Fruit fly (Drosophila melanogaster) whole organism, embryonic: ENCODE results near the gene CG17625.

Experiments used
- CG10274 ChIP-seq: fragments of 200-800 bp; sonication (Bioruptor generic); optimal IDR thresholded peaks from 3 replicates; lab custom pipeline; 2017; ENCODE audit warnings: missing biosample characterization, mild to moderate bottlenecking, missing genetic modification characterization
- CG14965 ChIP-seq: fragments of 200-800 bp; sonication (Bioruptor generic); optimal IDR thresholded peaks from 2 replicates; lab custom pipeline; 2016; ENCODE audit warnings: missing biosample characterization, missing genetic modification characterization, borderline replicate concordance
- CG17359 ChIP-seq: fragments of 200-800 bp; sonication (Bioruptor generic); optimal IDR thresholded peaks from 3 replicates; lab custom pipeline; 2018; ENCODE audit warnings: missing biosample characterization, mild to moderate bottlenecking, missing genetic modification characterization, moderate library complexity
- CG17361 ChIP-seq: fragments of 200-800 bp; sonication (Bioruptor generic); IDR thresholded peaks from 3 replicates; pipeline ENCODE4 v1.3.6; 2022; ENCODE audit warnings: missing biosample characterization, missing genetic modification characterization
- CG2129 ChIP-seq: fragments of 200-800 bp; sonication (Bioruptor generic); IDR thresholded peaks from 2 replicates; pipeline ENCODE4 v1.3.6; 2022; ENCODE audit warnings: missing biosample characterization, missing genetic modification characterization; ENCODE audit not compliant: partially characterized antibody
- CG31388 ChIP-seq: fragments of 200-800 bp; sonication (Bioruptor generic); optimal IDR thresholded peaks from 2 replicates; lab custom pipeline; 2016; ENCODE audit warnings: missing biosample characterization, missing genetic modification characterization
- CG32772 ChIP-seq: fragments of 200-800 bp; sonication (Bioruptor generic); IDR thresholded peaks from 2 replicates; pipeline ENCODE4 v1.3.6; 2022; ENCODE audit warnings: missing biosample characterization, missing genetic modification characterization
- CG33213 ChIP-seq: fragments of 200-800 bp; sonication (Bioruptor generic); optimal IDR thresholded peaks from 3 replicates; lab custom pipeline; 2016; ENCODE audit warnings: missing biosample characterization, missing genetic modification characterization
- CG34422 ChIP-seq: fragments of 200-800 bp; sonication (Bioruptor generic); IDR thresholded peaks from 3 replicates; pipeline ENCODE4 v1.3.6; 2022; ENCODE audit warnings: missing biosample characterization, missing genetic modification characterization
- CG43689 ChIP-seq: fragments of 200-800 bp; sonication (Bioruptor generic); IDR thresholded peaks from 2 replicates; pipeline ENCODE4 v1.3.6; 2022; ENCODE audit warnings: missing biosample characterization, missing genetic modification characterization
- CG4404 ChIP-seq: fragments of 200-800 bp; sonication (Bioruptor generic); IDR thresholded peaks from 2 replicates; pipeline ENCODE4 v1.3.6; 2022; ENCODE audit warnings: missing biosample characterization, missing genetic modification characterization
- CG7357 ChIP-seq: fragments of 200-800 bp; sonication (Bioruptor generic); IDR thresholded peaks from 3 replicates; pipeline ENCODE4 v1.3.6; 2022; ENCODE audit warnings: missing biosample characterization, missing genetic modification characterization
- CG7963 ChIP-seq: fragments of 200-800 bp; sonication (Bioruptor generic); IDR thresholded peaks from 3 replicates; pipeline ENCODE4 v1.3.6; 2022; ENCODE audit warnings: missing biosample characterization, missing genetic modification characterization; ENCODE audit not compliant: partially characterized antibody
- CG8089 ChIP-seq: fragments of 200-800 bp; sonication (Bioruptor generic); optimal IDR thresholded peaks from 3 replicates; lab custom pipeline; 2016; ENCODE audit warnings: missing biosample characterization, missing genetic modification characterization
- CG9817 ChIP-seq: fragments of 200-800 bp; sonication (Bioruptor generic); optimal IDR thresholded peaks from 2 replicates; lab custom pipeline; 2018; ENCODE audit warnings: missing biosample characterization, mild to moderate bottlenecking, missing genetic modification characterization, moderate library complexity
- D ChIP-seq, 2 experiments: fragments of 200-800 bp in 1 of 2; fragments of >200 bp in 1 of 2; sonication (Bioruptor generic) in 1 of 2; optimal IDR thresholded peaks; 2 replicates in 1 of 2; 3 replicates in 1 of 2; lab custom pipeline; 2017; ENCODE audit warnings: mild to moderate bottlenecking in 1 of 2, missing biosample characterization in 1 of 2, missing genetic modification characterization in 1 of 2, missing genetic modification reagents in 1 of 2
- Dp ChIP-seq: fragments of 200-800 bp; sonication (Bioruptor generic); optimal IDR thresholded peaks from 2 replicates; lab custom pipeline; 2018; ENCODE audit warnings: missing biosample characterization, mild to moderate bottlenecking, missing genetic modification characterization, moderate library complexity
- HLH54F ChIP-seq: fragments of 200-800 bp; sonication (Bioruptor generic); optimal IDR thresholded peaks from 3 replicates; lab custom pipeline; 2016; ENCODE audit warnings: missing biosample characterization, missing genetic modification characterization
- MBD-R2 ChIP-seq: fragments of 200-800 bp; sonication (Bioruptor generic); IDR thresholded peaks from 2 replicates; pipeline ENCODE4 v1.3.6; 2022; ENCODE audit warnings: missing biosample characterization, missing genetic modification characterization
- Sox100B ChIP-seq: fragments of 200-800 bp; sonication (Bioruptor generic); optimal IDR thresholded peaks from 3 replicates; lab custom pipeline; 2018; ENCODE audit warnings: missing biosample characterization, mild to moderate bottlenecking, missing genetic modification characterization
- Spps ChIP-seq: fragments of 200-800 bp; sonication (Bioruptor generic); optimal IDR thresholded peaks from 2 replicates; lab custom pipeline; 2018; ENCODE audit warnings: missing biosample characterization, mild to moderate bottlenecking, missing genetic modification characterization
- YL-1 ChIP-seq: fragments of 200-800 bp; sonication (Bioruptor generic); optimal IDR thresholded peaks from 3 replicates; lab custom pipeline; 2017; ENCODE audit warnings: missing biosample characterization, mild to moderate bottlenecking, missing genetic modification characterization
- abd-A ChIP-seq: fragments of 200-800 bp; sonication (Bioruptor generic); optimal IDR thresholded peaks from 3 replicates; lab custom pipeline; 2019; ENCODE audit warnings: missing biosample characterization, mild to moderate bottlenecking, missing genetic modification characterization, moderate library complexity
- amos ChIP-seq: fragments of 200-800 bp; sonication (Bioruptor generic); IDR thresholded peaks from 2 replicates; pipeline ENCODE4 v1.3.6; 2022; ENCODE audit warnings: missing biosample characterization, missing genetic modification characterization; ENCODE audit not compliant: partially characterized antibody
- ara ChIP-seq: fragments of 200-800 bp; sonication (Bioruptor generic); IDR thresholded peaks from 2 replicates; pipeline ENCODE4 v1.3.6; 2022; ENCODE audit warnings: missing biosample characterization, missing genetic modification characterization
- ato ChIP-seq: fragments of 200-800 bp; sonication (Bioruptor generic); IDR thresholded peaks from 2 replicates; pipeline ENCODE4 v1.3.6; 2022; ENCODE audit warnings: missing biosample characterization, missing genetic modification characterization; ENCODE audit not compliant: partially characterized antibody
- br ChIP-seq: fragments of >200 bp; optimal IDR thresholded peaks from 2 replicates; lab custom pipeline; 2017
- cato ChIP-seq: fragments of 200-800 bp; sonication (Bioruptor generic); optimal IDR thresholded peaks from 2 replicates; lab custom pipeline; 2016; ENCODE audit warnings: missing biosample characterization, missing genetic modification characterization, borderline replicate concordance
- dimm ChIP-seq: fragments of 200-800 bp; sonication (Bioruptor generic); IDR thresholded peaks from 2 replicates; pipeline ENCODE4 v1.3.6; 2022; ENCODE audit warnings: missing biosample characterization, missing genetic modification characterization
- emc ChIP-seq: fragments of 200-800 bp; sonication (Bioruptor generic); optimal IDR thresholded peaks from 2 replicates; lab custom pipeline; 2016; ENCODE audit warnings: missing biosample characterization, missing genetic modification characterization
- fd96Cb ChIP-seq: fragments of 200-800 bp; sonication (Bioruptor generic); optimal IDR thresholded peaks from 2 replicates; lab custom pipeline; 2018; ENCODE audit warnings: missing biosample characterization, mild to moderate bottlenecking, missing genetic modification characterization, moderate library complexity
- grn ChIP-seq: fragments of 200-800 bp; sonication (Bioruptor generic); optimal IDR thresholded peaks from 3 replicates; lab custom pipeline; 2017; ENCODE audit warnings: missing biosample characterization, missing genetic modification characterization
- kah ChIP-seq: fragments of 200-800 bp; sonication (Bioruptor generic); optimal IDR thresholded peaks from 2 replicates; lab custom pipeline; 2018; ENCODE audit warnings: missing biosample characterization, mild to moderate bottlenecking, missing genetic modification characterization
- lmd ChIP-seq: fragments of 200-800 bp; sonication (Bioruptor generic); IDR thresholded peaks from 2 replicates; pipeline ENCODE4 v1.3.6; 2022; ENCODE audit warnings: missing biosample characterization, missing genetic modification characterization
- nerfin-2 ChIP-seq: fragments of 200-800 bp; sonication (Bioruptor generic); IDR thresholded peaks from 2 replicates; pipeline ENCODE4 v1.3.6; 2022; ENCODE audit warnings: missing biosample characterization, missing genetic modification characterization; ENCODE audit not compliant: partially characterized antibody
- nom ChIP-seq: fragments of 200-800 bp; sonication (Bioruptor generic); optimal IDR thresholded peaks from 2 replicates; lab custom pipeline; 2017; ENCODE audit warnings: missing biosample characterization, missing genetic modification characterization, mild to moderate bottlenecking, moderate library complexity, missing genetic modification reagents
- peb ChIP-seq: fragments of 200-800 bp; sonication (Bioruptor generic); IDR thresholded peaks from 2 replicates; pipeline ENCODE4 v1.3.6; 2022; ENCODE audit warnings: missing biosample characterization, missing genetic modification characterization
- pfk ChIP-seq: fragments of 200-800 bp; sonication (Bioruptor generic); optimal IDR thresholded peaks from 2 replicates; lab custom pipeline; 2018; ENCODE audit warnings: missing biosample characterization, mild to moderate bottlenecking, missing genetic modification characterization, moderate library complexity
- pita ChIP-seq: fragments of 200-800 bp; sonication (Bioruptor generic); optimal IDR thresholded peaks from 2 replicates; lab custom pipeline; 2017; ENCODE audit warnings: missing biosample characterization, mild to moderate bottlenecking, missing genetic modification characterization
- ranshi ChIP-seq: fragments of 200-800 bp; sonication (Bioruptor generic); IDR thresholded peaks from 2 replicates; pipeline ENCODE4 v1.3.6; 2022; ENCODE audit warnings: missing biosample characterization, missing genetic modification characterization
- ro ChIP-seq: fragments of 200-800 bp; sonication (Bioruptor generic); IDR thresholded peaks from 2 replicates; pipeline ENCODE4 v1.3.6; 2022; ENCODE audit warnings: missing biosample characterization, missing genetic modification characterization
- run ChIP-seq: fragments of 200-800 bp; sonication (Bioruptor generic); optimal IDR thresholded peaks from 3 replicates; lab custom pipeline; 2018; ENCODE audit warnings: missing biosample characterization, mild to moderate bottlenecking, missing genetic modification characterization
- scrt ChIP-seq: fragments of 200-800 bp; sonication (Bioruptor generic); optimal IDR thresholded peaks from 2 replicates; lab custom pipeline; 2018; ENCODE audit warnings: missing biosample characterization, mild to moderate bottlenecking, missing genetic modification characterization, moderate library complexity
- sim ChIP-seq: fragments of 200-800 bp; sonication (Bioruptor generic); IDR thresholded peaks from 2 replicates; pipeline ENCODE4 v1.3.6; 2022; ENCODE audit warnings: missing biosample characterization, missing genetic modification characterization
- slp2 ChIP-seq: fragments of 200-800 bp; sonication (Bioruptor generic); optimal IDR thresholded peaks from 2 replicates; lab custom pipeline; 2016; ENCODE audit warnings: missing biosample characterization, missing genetic modification characterization
- stwl ChIP-seq: fragments of 200-800 bp; sonication (Bioruptor generic); optimal IDR thresholded peaks from 3 replicates; lab custom pipeline; 2018; ENCODE audit warnings: missing biosample characterization, mild to moderate bottlenecking, missing genetic modification characterization, moderate library complexity
- tgo ChIP-seq: fragments of 200-800 bp; sonication (Bioruptor generic); IDR thresholded peaks from 3 replicates; pipeline ENCODE4 v1.3.6; 2022; ENCODE audit warnings: missing biosample characterization, missing genetic modification characterization
- toy ChIP-seq: fragments of 200-800 bp; sonication (Bioruptor generic); IDR thresholded peaks from 2 replicates; pipeline ENCODE4 v1.3.6; 2022; ENCODE audit warnings: missing biosample characterization, missing genetic modification characterization
- wek ChIP-seq: fragments of 200-800 bp; sonication (Bioruptor generic); optimal IDR thresholded peaks from 3 replicates; lab custom pipeline; 2018; ENCODE audit warnings: missing biosample characterization, mild to moderate bottlenecking, missing genetic modification characterization, moderate library complexity

Gene CG17625

dm6 chr3R:22667284-22667958 lies 19.2 kb upstream of the CG17625 start (continued):
- TF ChIP-seq CG17359 (tag; lab: Kevin White, UChicago), result peak; percentile 94
- peak; percentile 76 for TF ChIP-seq CG34422 (GFP tag; lab: Robert Waterston, UW)
- peak; percentile 20 for TF ChIP-seq CG10274 (GFP tag; lab: Kevin White, UChicago)
- peak; percentile 94 for TF ChIP-seq fd96Cb (tag; lab: Kevin White, UChicago)
- TF ChIP-seq emc (GFP tag; lab: Kevin White, UChicago), result no peak
- peak; percentile 14 for TF ChIP-seq stwl (tag; lab: Kevin White, UChicago)
- TF ChIP-seq CG7963 (GFP tag; lab: Robert Waterston, UW), result no peak
- no peak for TF ChIP-seq nerfin-2 (GFP tag; lab: Robert Waterston, UW)
- TF ChIP-seq MBD-R2 (GFP tag; lab: Robert Waterston, UW), result 0 out of 2 replicates have a peak, but pooled peaks have one; percentile 19
- peak; percentile 78 for TF ChIP-seq kah (GFP tag; lab: Kevin White, UChicago)
- peak; percentile 57 for TF ChIP-seq CG8089 (GFP tag; lab: Kevin White, UChicago)
- TF ChIP-seq HLH54F (GFP tag; lab: Kevin White, UChicago), result peak; percentile 38
- no peak for TF ChIP-seq CG14965 (GFP tag; lab: Kevin White, UChicago)
- no peak for TF ChIP-seq ato (GFP tag; lab: Robert Waterston, UW)
- peak; percentile 55 for TF ChIP-seq scrt (GFP tag; lab: Kevin White, UChicago)
- peak; percentile 30; the same call in 1 of the 2 replicates for TF ChIP-seq dimm (GFP tag; lab: Robert Waterston, UW)
- no peak for TF ChIP-seq abd-A (tag; lab: Kevin White, UChicago)
- TF ChIP-seq lmd (GFP tag; lab: Robert Waterston, UW), result peak; percentile 79
- TF ChIP-seq Sox100B (GFP tag; lab: Kevin White, UChicago), result peak; percentile 94
- TF ChIP-seq tgo (GFP tag; lab: Robert Waterston, UW), result peak; percentile 41; the same call in 1 of the 3 replicates
- TF ChIP-seq slp2 (GFP tag; lab: Kevin White, UChicago), result peak; percentile 58
- peak; percentile 66; the same call in 1 of the 2 replicates for TF ChIP-seq ranshi (GFP tag; lab: Robert Waterston, UW)
- TF ChIP-seq Dp, result no peak
- TF ChIP-seq CG31388, result peak; percentile 44
- TF ChIP-seq sim (GFP tag; lab: Robert Waterston, UW), result 0 out of 2 replicates have a peak, but pooled peaks have one; percentile 20
- TF ChIP-seq D (optimal IDR thresholded peaks at IDR 0.05; lab: Kevin White, UChicago), result no peak
- TF ChIP-seq D (GFP tag; optimal IDR thresholded peaks at IDR 0.05; lab: Kevin White, UChicago), result peak; percentile 87
- TF ChIP-seq ro (GFP tag; lab: Robert Waterston, UW), result peak; percentile 41; the same call in 1 of the 2 replicates
- TF ChIP-seq br, result no peak
- TF ChIP-seq pita (GFP tag; lab: Kevin White, UChicago), result no peak
- TF ChIP-seq CG33213 (GFP tag; lab: Kevin White, UChicago), result no peak
- TF ChIP-seq toy (GFP tag; lab: Robert Waterston, UW), result no peak
- TF ChIP-seq amos (GFP tag; lab: Robert Waterston, UW), result no peak
- no peak for TF ChIP-seq pfk
- peak; percentile 65 for TF ChIP-seq CG43689 (GFP tag; lab: Robert Waterston, UW)
- peak; percentile 79 for TF ChIP-seq Spps
- TF ChIP-seq CG17361 (GFP tag; lab: Robert Waterston, UW), result peak; percentile 90
- no peak for TF ChIP-seq CG7357 (GFP tag; lab: Robert Waterston, UW)
- peak; percentile 54 for TF ChIP-seq cato
- peak; percentile 63 for TF ChIP-seq CG4404
- peak; percentile 66 for TF ChIP-seq run (tag; lab: Kevin White, UChicago)
- TF ChIP-seq CG2129, result no peak
- peak; percentile 84 for TF ChIP-seq nom (GFP tag; lab: Kevin White, UChicago)
- TF ChIP-seq YL-1 (GFP tag; lab: Kevin White, UChicago), result no peak
- TF ChIP-seq peb (GFP tag; lab: Robert Waterston, UW), result peak; percentile 50; the same call in 1 of the 2 replicates
- TF ChIP-seq grn (GFP tag; lab: Kevin White, UChicago), result peak; percentile 5
- TF ChIP-seq ara (GFP tag; lab: Robert Waterston, UW), result peak; percentile 75; the same call in 1 of the 2 replicates
- TF ChIP-seq CG32772 (GFP tag; lab: Robert Waterston, UW), result peak; percentile 82
- no peak for TF ChIP-seq wek
- peak; percentile 52 for TF ChIP-seq CG9817 (tag; lab: Kevin White, UChicago)
